Worm (Caenorhabditis elegans): ENCODE results near the gene srlf-27.

The srlf-27 gene

DNA sequence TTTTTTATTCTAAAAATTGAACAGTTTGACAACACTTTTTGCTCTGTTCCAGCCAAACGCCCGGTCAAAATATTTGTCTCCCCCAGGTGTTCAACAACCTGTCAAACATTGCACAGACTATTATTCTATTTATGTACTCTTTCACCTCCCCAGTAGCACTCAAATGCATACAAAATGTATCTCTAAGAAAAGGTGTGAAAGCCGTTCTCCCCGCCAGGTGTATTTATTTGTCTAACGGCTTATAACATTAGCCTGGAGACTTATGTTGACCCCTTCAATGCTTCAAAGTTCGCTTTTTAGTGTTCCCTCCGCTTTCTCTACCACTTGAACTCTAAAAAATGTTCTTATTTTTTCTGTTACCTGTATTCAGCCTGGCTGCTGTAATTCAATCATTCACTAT is at the start of gene srlf-27:
Gene srlf-27 (plus strand): TSS at position 301 of the 400 bp plus-strand sequence.
- TF ChIP-seq hlh-1 (tag; optimal IDR thresholded peaks at IDR 0.05), result no peak
- TF ChIP-seq nhr-28 (tag; optimal IDR thresholded peaks at IDR 0.05), result no peak
- TF ChIP-seq unc-120 (tag; optimal IDR thresholded peaks at IDR 0.05; ENCODE audit: poor library complexity, severe bottlenecking), result no peak
- no peak for TF ChIP-seq ces-1 (GFP tag; optimal IDR thresholded peaks at IDR 0.05)
- TF ChIP-seq M03D4.4 (tag; optimal IDR thresholded peaks at IDR 0.05), result no peak
- TF ChIP-seq unc-39 (tag; optimal IDR thresholded peaks at IDR 0.05), result no peak
- no peak for TF ChIP-seq nhr-237 (tag; optimal IDR thresholded peaks at IDR 0.05)
- TF ChIP-seq lsy-2 (tag; optimal IDR thresholded peaks at IDR 0.05), result no peak
- TF ChIP-seq drap-1 (GFP tag; optimal IDR thresholded peaks at IDR 0.05), result no peak
- no peak for TF ChIP-seq nhr-2 (tag; optimal IDR thresholded peaks at IDR 0.05)
- no peak for TF ChIP-seq elt-1 (tag; optimal IDR thresholded peaks at IDR 0.05; ENCODE audit: borderline replicate concordance, insufficient read depth)
- no peak for TF ChIP-seq bed-3 (GFP tag; optimal IDR thresholded peaks at IDR 0.05)
- TF ChIP-seq mep-1 (tag; optimal IDR thresholded peaks at IDR 0.05), result no peak
- TF ChIP-seq blmp-1 (tag; optimal IDR thresholded peaks at IDR 0.05), result no peak
- TF ChIP-seq snpc-4 (tag; optimal IDR thresholded peaks at IDR 0.05), result no peak
- no peak for TF ChIP-seq ceh-39 (tag; optimal IDR thresholded peaks at IDR 0.05)
- no peak for TF ChIP-seq lin-32 (GFP tag; optimal IDR thresholded peaks at IDR 0.05)
- TF ChIP-seq zip-8 (tag; optimal IDR thresholded peaks at IDR 0.05), result no peak

DNA sequence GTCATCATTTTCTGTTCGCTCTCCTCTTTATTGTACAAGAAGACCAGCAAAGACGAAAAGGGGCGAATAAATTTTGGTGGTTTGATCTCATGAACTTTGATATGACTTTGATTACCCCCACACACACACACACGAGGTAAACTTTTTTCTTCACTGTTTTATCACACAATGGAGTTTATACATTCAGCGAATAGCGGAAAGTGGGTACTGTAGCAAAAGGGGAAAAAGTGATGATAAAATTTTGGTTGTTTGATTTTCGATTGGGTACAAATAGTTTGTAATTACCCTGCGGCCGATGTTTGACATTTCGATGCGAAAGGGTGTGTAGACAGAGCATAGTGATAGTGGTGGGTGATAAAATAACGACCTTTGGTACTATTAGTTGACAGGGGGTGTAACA is 43.3 kb upstream of the srlf-27 start:
- TF ChIP-seq lsy-2 (tag; optimal IDR thresholded peaks at IDR 0.05) (peak; percentile 26), nhr-237 (tag; optimal IDR thresholded peaks at IDR 0.05) (peak; percentile 11), cnd-1 (tag; optimal IDR thresholded peaks at IDR 0.05) (no peak), nhr-12 (tag; optimal IDR thresholded peaks at IDR 0.05) (no peak), elt-3 (tag; optimal IDR thresholded peaks at IDR 0.05) (peak; percentile 43)

DNA sequence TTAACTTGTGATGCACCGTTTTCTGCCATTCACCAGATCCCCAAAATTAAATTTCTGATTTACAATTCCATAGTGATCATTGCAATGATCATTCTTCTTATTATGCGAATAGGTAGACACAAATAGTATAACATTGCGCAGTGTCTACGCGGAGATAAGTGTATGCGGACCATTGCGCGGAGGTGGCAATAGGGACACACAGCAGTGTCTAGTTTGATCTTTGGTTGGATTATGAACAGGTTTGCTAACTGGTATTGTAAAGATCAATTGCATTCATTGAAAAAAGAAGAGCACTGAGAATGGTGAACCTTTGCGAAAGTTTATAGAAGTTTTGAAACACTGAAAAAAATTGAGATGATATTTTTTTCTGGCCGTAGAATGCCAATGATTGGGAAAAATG is 38.2 kb upstream of the srlf-27 start:
- TF ChIP-seq ceh-83 (GFP tag; optimal IDR thresholded peaks at IDR 0.05) (no peak), snpc-4 (tag; optimal IDR thresholded peaks at IDR 0.05) (no peak), lin-32 (GFP tag; optimal IDR thresholded peaks at IDR 0.05) (no peak), ceh-43 (GFP tag; optimal IDR thresholded peaks at IDR 0.05) (no peak), elt-1 (tag; optimal IDR thresholded peaks at IDR 0.05; ENCODE audit: borderline replicate concordance, insufficient read depth) (no peak), ham-2 (GFP tag; optimal IDR thresholded peaks at IDR 0.05) (no peak), cnd-1 (tag; optimal IDR thresholded peaks at IDR 0.05) (no peak), ztf-11 (tag; optimal IDR thresholded peaks at IDR 0.05) (no peak)

DNA sequence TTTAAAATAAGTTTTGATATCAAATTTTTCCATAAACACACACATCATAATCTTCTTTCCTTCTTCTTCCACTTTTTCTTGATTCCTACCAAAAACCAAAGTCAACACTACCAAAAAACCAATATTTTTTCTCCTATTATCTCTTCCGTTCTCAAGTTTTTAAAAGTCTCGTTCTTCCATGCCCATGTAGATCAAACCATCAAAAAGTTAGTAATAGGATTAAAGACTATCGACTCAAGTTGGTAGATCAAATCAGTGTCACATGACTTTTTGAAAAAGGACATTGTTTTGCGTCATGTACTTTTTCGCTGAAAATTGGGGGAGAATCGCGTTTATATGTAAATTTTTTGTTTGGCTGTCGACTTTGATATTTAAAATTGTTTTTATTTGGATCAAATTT is 34.5 kb upstream of the srlf-27 start:
- TF ChIP-seq unc-62 (GFP tag; optimal IDR thresholded peaks at IDR 0.05) (no peak), elt-3 (tag; optimal IDR thresholded peaks at IDR 0.05) (no peak), snpc-4 (tag; optimal IDR thresholded peaks at IDR 0.05) (no peak), tbx-8 (GFP tag; optimal IDR thresholded peaks at IDR 0.05) (no peak), nhr-237 (tag; optimal IDR thresholded peaks at IDR 0.05) (no peak), hlh-1 (tag; optimal IDR thresholded peaks at IDR 0.05) (no peak), lin-13 (tag; optimal IDR thresholded peaks at IDR 0.05) (no peak), ceh-43 (GFP tag; optimal IDR thresholded peaks at IDR 0.05) (no peak), ztf-11 (tag; optimal IDR thresholded peaks at IDR 0.05) (no peak), ceh-83 (GFP tag; optimal IDR thresholded peaks at IDR 0.05) (no peak), nhr-28 (tag; optimal IDR thresholded peaks at IDR 0.05) (no peak), ceh-39 (tag; optimal IDR thresholded peaks at IDR 0.05) (no peak), lsy-2 (tag; optimal IDR thresholded peaks at IDR 0.05) (no peak), bed-3 (GFP tag; optimal IDR thresholded peaks at IDR 0.05) (no peak), nhr-76 (tag; optimal IDR thresholded peaks at IDR 0.05) (no peak), zip-8 (tag; optimal IDR thresholded peaks at IDR 0.05) (no peak), M03D4.4 (tag; optimal IDR thresholded peaks at IDR 0.05) (no peak), cnd-1 (tag; optimal IDR thresholded peaks at IDR 0.05) (no peak)

DNA sequence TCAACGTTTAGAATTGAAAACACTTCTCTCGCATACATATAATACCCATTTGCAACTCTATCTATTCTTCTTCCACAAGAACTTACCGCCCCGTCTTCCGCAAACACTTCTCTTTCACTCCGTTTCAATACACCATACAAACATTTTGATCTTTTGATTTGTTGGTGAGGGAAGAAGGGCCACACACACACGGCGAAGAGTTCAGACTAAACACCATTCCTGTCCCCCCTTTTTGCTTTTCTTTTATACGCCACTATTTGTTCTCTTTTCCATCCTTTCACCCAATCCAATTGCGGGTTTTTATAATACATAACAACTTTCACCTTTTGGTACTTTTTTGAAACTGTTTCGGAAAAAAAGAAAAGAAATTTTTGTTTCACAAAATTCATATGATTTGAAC is 32.4 kb upstream of the srlf-27 start:
- TF ChIP-seq nhr-76 (tag; optimal IDR thresholded peaks at IDR 0.05) (no peak), flh-1 (GFP tag; optimal IDR thresholded peaks at IDR 0.05) (no peak), pha-4 (tag; optimal IDR thresholded peaks at IDR 0.05) (peak; percentile 74), unc-62 (GFP tag; optimal IDR thresholded peaks at IDR 0.05) (no peak), ceh-43 (GFP tag; optimal IDR thresholded peaks at IDR 0.05) (no peak), lin-32 (GFP tag; optimal IDR thresholded peaks at IDR 0.05) (no peak), mep-1 (tag; optimal IDR thresholded peaks at IDR 0.05) (peak; percentile 13), cnd-1 (tag; optimal IDR thresholded peaks at IDR 0.05) (no peak), blmp-1 (tag; optimal IDR thresholded peaks at IDR 0.05) (peak; percentile 48), unc-39 (tag; optimal IDR thresholded peaks at IDR 0.05) (no peak), ceh-83 (GFP tag; optimal IDR thresholded peaks at IDR 0.05) (no peak), nhr-237 (tag; optimal IDR thresholded peaks at IDR 0.05) (peak; percentile 9), hlh-1 (tag; optimal IDR thresholded peaks at IDR 0.05) (no peak), bed-3 (GFP tag; optimal IDR thresholded peaks at IDR 0.05) (no peak), lsy-2 (tag; optimal IDR thresholded peaks at IDR 0.05) (peak; percentile 9), nhr-28 (tag; optimal IDR thresholded peaks at IDR 0.05) (no peak), zip-8 (tag; optimal IDR thresholded peaks at IDR 0.05) (no peak), sem-2 (GFP tag; optimal IDR thresholded peaks at IDR 0.05) (no peak), ztf-11 (tag; optimal IDR thresholded peaks at IDR 0.05) (no peak), ces-1 (GFP tag; optimal IDR thresholded peaks at IDR 0.05) (no peak), lin-13 (tag; optimal IDR thresholded peaks at IDR 0.05) (no peak), nhr-2 (tag; optimal IDR thresholded peaks at IDR 0.05) (no peak), unc-120 (tag; optimal IDR thresholded peaks at IDR 0.05; ENCODE audit: poor library complexity, severe bottlenecking) (no peak)

All from whole organism, mixed stage, embryonic.